Fruit fly (Drosophila melanogaster) whole organism, embryonic: ENCODE data around the gene Piezo.

Experiments
- Asciz ChIP-seq: fragments of 200-800 bp; sonication (Bioruptor generic); optimal IDR thresholded peaks from 2 replicates; lab custom pipeline; 2017; ENCODE audit warnings: missing biosample characterization, mild to moderate bottlenecking, missing genetic modification characterization, missing genetic modification reagents
- B-H2 ChIP-seq: fragments of 200-800 bp; sonication (Bioruptor generic); optimal IDR thresholded peaks from 2 replicates; lab custom pipeline; 2018; ENCODE audit warnings: missing biosample characterization, mild to moderate bottlenecking, missing genetic modification characterization
- CG10147 ChIP-seq: fragments of 200-800 bp; sonication (Bioruptor generic); optimal IDR thresholded peaks from 2 replicates; lab custom pipeline; 2019; ENCODE audit warnings: missing biosample characterization, mild to moderate bottlenecking, missing genetic modification characterization, moderate library complexity
- CG10979 ChIP-seq: fragments of 200-800 bp; sonication (Bioruptor generic); optimal IDR thresholded peaks from 2 replicates; lab custom pipeline; 2018; ENCODE audit warnings: missing biosample characterization, mild to moderate bottlenecking, missing genetic modification characterization, moderate library complexity
- CG11247 ChIP-seq: fragments of 200-800 bp; sonication (Bioruptor generic); IDR thresholded peaks from 2 replicates; pipeline ENCODE4 v1.3.6; 2022; ENCODE audit warnings: missing biosample characterization, missing genetic modification characterization
- CG11504 ChIP-seq: fragments of 200-800 bp; sonication (Bioruptor generic); optimal IDR thresholded peaks from 3 replicates; lab custom pipeline; 2019; ENCODE audit warnings: missing biosample characterization, mild to moderate bottlenecking, missing genetic modification characterization, moderate library complexity
- CG13296 ChIP-seq: fragments of 200-800 bp; sonication (Bioruptor generic); optimal IDR thresholded peaks from 3 replicates; lab custom pipeline; 2018; ENCODE audit warnings: missing biosample characterization, mild to moderate bottlenecking, missing genetic modification characterization
- CG1529 ChIP-seq: fragments of 200-800 bp; sonication (Bioruptor generic); optimal IDR thresholded peaks from 3 replicates; lab custom pipeline; 2018; ENCODE audit warnings: missing biosample characterization, missing genetic modification characterization
- CG1602 ChIP-seq: fragments of 200-800 bp; sonication (Bioruptor generic); optimal IDR thresholded peaks from 3 replicates; lab custom pipeline; 2016; ENCODE audit warnings: missing biosample characterization, missing genetic modification characterization
- CG17359 ChIP-seq: fragments of 200-800 bp; sonication (Bioruptor generic); optimal IDR thresholded peaks from 3 replicates; lab custom pipeline; 2018; ENCODE audit warnings: missing biosample characterization, mild to moderate bottlenecking, missing genetic modification characterization, moderate library complexity
- CG18764 ChIP-seq: fragments of 200-800 bp; sonication (Bioruptor generic); optimal IDR thresholded peaks from 3 replicates; lab custom pipeline; 2016; ENCODE audit warnings: missing biosample characterization, missing genetic modification characterization
- CG2120 ChIP-seq: fragments of 200-800 bp; sonication (Bioruptor generic); optimal IDR thresholded peaks from 3 replicates; lab custom pipeline; 2016; ENCODE audit warnings: missing biosample characterization, missing genetic modification characterization
- CG30403 ChIP-seq: fragments of 200-800 bp; sonication (Bioruptor generic); optimal IDR thresholded peaks from 3 replicates; lab custom pipeline; 2016; ENCODE audit warnings: missing biosample characterization, missing genetic modification characterization
- CG30431 ChIP-seq: fragments of 200-800 bp; sonication (Bioruptor generic); optimal IDR thresholded peaks from 2 replicates; lab custom pipeline; 2017; ENCODE audit warnings: missing biosample characterization, missing genetic modification characterization
- CG31365 ChIP-seq: fragments of 200-800 bp; sonication (Bioruptor generic); optimal IDR thresholded peaks from 2 replicates; lab custom pipeline; 2018; ENCODE audit warnings: missing biosample characterization, mild to moderate bottlenecking, missing genetic modification characterization
- CG31388 ChIP-seq: fragments of 200-800 bp; sonication (Bioruptor generic); optimal IDR thresholded peaks from 2 replicates; lab custom pipeline; 2016; ENCODE audit warnings: missing biosample characterization, missing genetic modification characterization
- CG6254 ChIP-seq: fragments of 200-800 bp; sonication (Bioruptor generic); optimal IDR thresholded peaks from 3 replicates; lab custom pipeline; 2017; ENCODE audit warnings: mild to moderate bottlenecking, missing biosample characterization, missing genetic modification reagents, missing genetic modification characterization
- CG8089 ChIP-seq: fragments of 200-800 bp; sonication (Bioruptor generic); optimal IDR thresholded peaks from 3 replicates; lab custom pipeline; 2016; ENCODE audit warnings: missing biosample characterization, missing genetic modification characterization
- D19B ChIP-seq: fragments of 200-800 bp; sonication (Bioruptor generic); optimal IDR thresholded peaks from 2 replicates; lab custom pipeline; 2017; ENCODE audit warnings: missing biosample characterization, mild to moderate bottlenecking, missing genetic modification characterization
- Ets97D ChIP-seq: fragments of 200-800 bp; sonication (Bioruptor generic); optimal IDR thresholded peaks from 3 replicates; lab custom pipeline; 2016; ENCODE audit warnings: missing biosample characterization, missing genetic modification characterization
- H15 ChIP-seq: fragments of 200-800 bp; sonication (Bioruptor generic); IDR thresholded peaks from 3 replicates; pipeline ENCODE4 v1.3.6; 2022; ENCODE audit warnings: missing biosample characterization, missing genetic modification characterization
- HHEX ChIP-seq: fragments of 200-800 bp; sonication (Bioruptor generic); optimal IDR thresholded peaks from 3 replicates; lab custom pipeline; 2017; ENCODE audit warnings: missing biosample characterization, mild to moderate bottlenecking, missing genetic modification characterization, missing genetic modification reagents
- Lpt ChIP-seq: fragments of >200 bp; optimal IDR thresholded peaks from 2 replicates; lab custom pipeline; 2018; ENCODE audit warnings: missing biosample characterization, missing genetic modification characterization
- Mad ChIP-seq: fragments of 200-800 bp; sonication (Bioruptor generic); optimal IDR thresholded peaks from 2 replicates; lab custom pipeline; 2016; ENCODE audit warnings: missing biosample characterization, missing genetic modification characterization
- NC2α ChIP-seq: fragments of 200-800 bp; sonication (Bioruptor generic); optimal IDR thresholded peaks from 2 replicates; lab custom pipeline; 2016; ENCODE audit warnings: missing biosample characterization, missing genetic modification characterization
- Oli ChIP-seq: fragments of 200-800 bp; sonication (Bioruptor generic); optimal IDR thresholded peaks from 2 replicates; lab custom pipeline; 2018; ENCODE audit warnings: missing biosample characterization, mild to moderate bottlenecking, missing genetic modification characterization, moderate library complexity
- TFAM ChIP-seq: fragments of 200-800 bp; sonication (Bioruptor generic); optimal IDR thresholded peaks from 2 replicates; lab custom pipeline; 2017; ENCODE audit warnings: missing biosample characterization, missing genetic modification characterization, inconsistent platforms
- aop ChIP-seq: fragments of 200-800 bp; sonication (Bioruptor generic); IDR thresholded peaks from 2 replicates; pipeline ENCODE4 v1.3.6; 2022; ENCODE audit warnings: missing biosample characterization, missing genetic modification characterization
- bbx ChIP-seq: fragments of 200-800 bp; sonication (Bioruptor generic); IDR thresholded peaks from 2 replicates; pipeline ENCODE4 v1.3.6; 2022; ENCODE audit warnings: missing biosample characterization, missing genetic modification characterization; ENCODE audit not compliant: partially characterized antibody
- cas ChIP-seq: fragments of 200-800 bp; sonication (Bioruptor generic); IDR thresholded peaks from 2 replicates; pipeline ENCODE4 v1.3.6; 2022; ENCODE audit warnings: missing biosample characterization, missing genetic modification characterization
- chm ChIP-seq: fragments of 200-800 bp; sonication (Bioruptor generic); IDR thresholded peaks from 2 replicates; pipeline ENCODE4 v1.3.6; 2022; ENCODE audit warnings: missing biosample characterization, missing genetic modification characterization
- croc ChIP-seq: fragments of 200-800 bp; sonication (Bioruptor generic); conservative IDR thresholded peaks from 3 replicates; pipeline ENCODE4 v1.3.6; 2022; ENCODE audit warnings: missing biosample characterization, missing genetic modification characterization
- danr ChIP-seq: fragments of 200-800 bp; sonication (Bioruptor generic); IDR thresholded peaks from 2 replicates; pipeline ENCODE4 v1.3.6; 2022; ENCODE audit warnings: missing biosample characterization, missing genetic modification characterization
- dmrt99B ChIP-seq: fragments of 200-800 bp; sonication (Bioruptor generic); optimal IDR thresholded peaks from 2 replicates; lab custom pipeline; 2018; ENCODE audit warnings: missing biosample characterization, mild to moderate bottlenecking, missing genetic modification characterization, moderate library complexity
- dysf ChIP-seq: fragments of 200-800 bp; sonication (Bioruptor generic); IDR thresholded peaks from 3 replicates; pipeline ENCODE4 v1.3.6; 2022; ENCODE audit warnings: missing biosample characterization, missing genetic modification characterization
- emc ChIP-seq: fragments of 200-800 bp; sonication (Bioruptor generic); optimal IDR thresholded peaks from 2 replicates; lab custom pipeline; 2016; ENCODE audit warnings: missing biosample characterization, missing genetic modification characterization
- exex ChIP-seq: fragments of 200-800 bp; sonication (Bioruptor generic); optimal IDR thresholded peaks from 4 replicates; lab custom pipeline; 2018; ENCODE audit warnings: missing biosample characterization, mild to moderate bottlenecking, missing genetic modification characterization, moderate library complexity
- gcm2 ChIP-seq: fragments of 200-800 bp; sonication (Bioruptor generic); optimal IDR thresholded peaks from 2 replicates; lab custom pipeline; 2016; ENCODE audit warnings: missing biosample characterization, missing genetic modification characterization
- grau ChIP-seq: fragments of 200-800 bp; optimal IDR thresholded peaks from 3 replicates; lab custom pipeline; 2019; ENCODE audit warnings: missing biosample characterization, mild to moderate bottlenecking, missing genetic modification characterization, moderate library complexity
- onecut ChIP-seq: fragments of 200-800 bp; sonication (Bioruptor generic); IDR thresholded peaks from 2 replicates; pipeline ENCODE4 v1.3.6; 2022; ENCODE audit warnings: missing biosample characterization, missing genetic modification characterization
- otp ChIP-seq: fragments of 200-800 bp; sonication (Bioruptor generic); IDR thresholded peaks from 3 replicates; pipeline ENCODE4, ENCODE4 v1.3.6; 2022; ENCODE audit warnings: missing biosample characterization, missing genetic modification characterization
- p53 ChIP-seq: fragments of 200-800 bp; sonication (Bioruptor generic); optimal IDR thresholded peaks from 2 replicates; lab custom pipeline; 2016; ENCODE audit warnings: missing biosample characterization, missing genetic modification characterization
- pzg ChIP-seq: fragments of 200-800 bp; sonication (Bioruptor generic); optimal IDR thresholded peaks from 3 replicates; lab custom pipeline; 2018; ENCODE audit warnings: missing biosample characterization, mild to moderate bottlenecking, missing genetic modification characterization, moderate library complexity
- run ChIP-seq: fragments of 200-800 bp; sonication (Bioruptor generic); optimal IDR thresholded peaks from 3 replicates; lab custom pipeline; 2018; ENCODE audit warnings: missing biosample characterization, mild to moderate bottlenecking, missing genetic modification characterization
- scrt ChIP-seq: fragments of 200-800 bp; sonication (Bioruptor generic); optimal IDR thresholded peaks from 2 replicates; lab custom pipeline; 2018; ENCODE audit warnings: missing biosample characterization, mild to moderate bottlenecking, missing genetic modification characterization, moderate library complexity
- shn ChIP-seq: fragments of 200-800 bp; sonication (Bioruptor generic); optimal IDR thresholded peaks from 3 replicates; lab custom pipeline; 2016; ENCODE audit warnings: missing biosample characterization, missing genetic modification characterization
- sob ChIP-seq: fragments of 200-800 bp; sonication (Bioruptor generic); IDR thresholded peaks from 2 replicates; pipeline ENCODE4 v1.3.6; 2022; ENCODE audit warnings: missing biosample characterization, missing genetic modification characterization
- tgo ChIP-seq: fragments of 200-800 bp; sonication (Bioruptor generic); IDR thresholded peaks from 3 replicates; pipeline ENCODE4 v1.3.6; 2022; ENCODE audit warnings: missing biosample characterization, missing genetic modification characterization
- tin ChIP-seq: fragments of 200-800 bp; sonication (Bioruptor generic); optimal IDR thresholded peaks from 3 replicates; lab custom pipeline; 2016; ENCODE audit warnings: missing biosample characterization, missing genetic modification characterization
- tio ChIP-seq: fragments of 200-800 bp; sonication (Bioruptor generic); optimal IDR thresholded peaks from 2 replicates; lab custom pipeline; 2017; ENCODE audit warnings: missing biosample characterization, missing genetic modification characterization, inconsistent platforms
- wor ChIP-seq: fragments of 200-800 bp; sonication (Bioruptor generic); IDR thresholded peaks from 2 replicates; pipeline ENCODE4 v1.3.6; 2022; ENCODE audit warnings: missing biosample characterization, missing genetic modification characterization

The Piezo gene

DNA sequence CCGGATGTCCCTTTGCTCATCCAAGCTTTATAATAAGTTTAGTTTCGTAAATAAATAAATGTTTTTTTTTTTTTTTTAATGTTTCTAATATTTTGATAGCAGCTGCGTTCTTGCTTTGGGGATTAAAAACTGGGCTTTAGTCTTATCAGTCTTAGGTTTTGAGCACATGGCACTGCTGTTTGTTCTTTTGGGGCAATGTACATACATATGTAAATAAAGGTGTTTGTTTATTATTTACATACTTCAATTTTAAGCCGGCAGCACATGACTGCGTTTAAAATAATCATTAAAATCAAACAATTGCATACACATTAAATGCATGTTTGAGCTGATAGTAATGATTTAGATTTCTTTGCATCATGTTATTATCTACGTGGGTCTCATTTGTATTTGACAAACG lies 1.3 kb downstream of the Piezo start (continued):
- TF ChIP-seq sob (GFP tag; lab: Robert Waterston, UW) (peak; percentile 39; the same call in 1 of the 2 replicates), TFAM (GFP tag; lab: Kevin White, UChicago) (peak; percentile 81), gcm2 (GFP tag; lab: Kevin White, UChicago) (no peak), shn (peak; percentile 5), tio (peak; percentile 79), pzg (GFP tag; lab: Kevin White, UChicago) (no peak), dmrt99B (peak; percentile 73), CG1602 (GFP tag; lab: Kevin White, UChicago) (peak; percentile 76), Mad (GFP tag; lab: Kevin White, UChicago) (peak; percentile 62), Lpt (no peak), H15 (peak; percentile 50; the same call in 1 of the 3 replicates), Oli (peak; percentile 58), CG17359 (tag; lab: Kevin White, UChicago) (peak; percentile 92), grau (tag; lab: Kevin White, UChicago) (peak; percentile 48), CG31365 (tag; lab: Kevin White, UChicago) (peak; percentile 50), CG31388 (GFP tag; lab: Kevin White, UChicago) (peak; percentile 7), NC2α (GFP tag; lab: Kevin White, UChicago) (peak; percentile 77), danr (GFP tag; lab: Robert Waterston, UW) (no peak; the same call in 1 of the 2 replicates), CG18764 (GFP tag; lab: Kevin White, UChicago) (peak; percentile 83), CG13296 (GFP tag; lab: Kevin White, UChicago) (peak; percentile 67), D19B (GFP tag; lab: Kevin White, UChicago) (no peak), CG1529 (GFP tag; lab: Kevin White, UChicago) (peak; percentile 90), tin (GFP tag; lab: Kevin White, UChicago) (peak; percentile 53), Ets97D (GFP tag; lab: Kevin White, UChicago) (peak; percentile 12), CG8089 (GFP tag; lab: Kevin White, UChicago) (peak; percentile 77), scrt (GFP tag; lab: Kevin White, UChicago) (peak; percentile 66), CG11247 (peak; percentile 59), emc (GFP tag; lab: Kevin White, UChicago) (no peak), dysf (GFP tag; lab: Robert Waterston, UW) (peak; percentile 29; the same call in 1 of the 3 replicates), bbx (GFP tag; lab: Robert Waterston, UW) (no peak), Asciz (GFP tag; lab: Kevin White, UChicago) (peak; percentile 97), p53 (GFP tag; lab: Kevin White, UChicago) (peak; percentile 18), CG6254 (GFP tag; lab: Kevin White, UChicago) (peak; percentile 90), exex (tag; lab: Kevin White, UChicago) (no peak), croc (peak; percentile 41; the same call in 2 of the 3 replicates), B-H2 (GFP tag; lab: Kevin White, UChicago) (no peak), CG30403 (GFP tag; lab: Kevin White, UChicago) (peak; percentile 11), CG10979 (tag; lab: Kevin White, UChicago) (peak; percentile 54), tgo (GFP tag; lab: Robert Waterston, UW) (peak; percentile 18; the same call in 1 of the 3 replicates), CG10147 (GFP tag; lab: Kevin White, UChicago) (peak; percentile 9), chm (GFP tag; lab: Robert Waterston, UW) (peak; percentile 92; the same call in 1 of the 2 replicates), aop (no peak), CG11504 (tag; lab: Kevin White, UChicago) (peak; percentile 75), run (tag; lab: Kevin White, UChicago) (no peak), wor (GFP tag; lab: Robert Waterston, UW) (no peak), CG30431 (GFP tag; lab: Kevin White, UChicago) (peak; percentile 70), cas (GFP tag; lab: Robert Waterston, UW) (no peak), HHEX (GFP tag; lab: Kevin White, UChicago) (peak; percentile 83), onecut (peak; percentile 85), CG2120 (GFP tag; lab: Kevin White, UChicago) (peak; percentile 17), otp (peak; percentile 86; the same call in 2 of the 3 replicates)
